Worm (Caenorhabditis elegans) whole organism, mixed stage, embryonic: ENCODE data around the gene grd-16.

Experiments
- ces-1 ChIP-seq: fragments of 150-350 bp; optimal IDR thresholded peaks from 2 replicates; lab custom pipeline; 2014; ENCODE audit warnings: missing biosample characterization, missing genetic modification reagents, missing genetic modification characterization
- flh-1 ChIP-seq: fragments of 200-800 bp; sonication (Bioruptor generic); optimal IDR thresholded peaks from 2 replicates; lab custom pipeline; 2018; ENCODE audit warnings: mild to moderate bottlenecking, missing genetic modification characterization, moderate library complexity, missing compliant biosample characterization
- lsy-2 ChIP-seq: fragments of 150-350 bp; optimal IDR thresholded peaks from 2 replicates; lab custom pipeline; 2014; ENCODE audit warnings: missing biosample characterization, missing genetic modification characterization
- nhr-12 ChIP-seq: fragments of 150-350 bp; optimal IDR thresholded peaks from 2 replicates; lab custom pipeline; 2014; ENCODE audit warnings: missing biosample characterization, missing genetic modification characterization
- nhr-237 ChIP-seq: fragments of 150-350 bp; optimal IDR thresholded peaks from 2 replicates; lab custom pipeline; 2014; ENCODE audit warnings: missing biosample characterization, missing genetic modification characterization
- unc-39 ChIP-seq: fragments of 150-350 bp; optimal IDR thresholded peaks from 2 replicates; lab custom pipeline; 2014; ENCODE audit warnings: missing biosample characterization, missing genetic modification characterization
- zip-8 ChIP-seq: fragments of 150-350 bp; optimal IDR thresholded peaks from 2 replicates; lab custom pipeline; 2014; ENCODE audit warnings: missing biosample characterization, missing genetic modification characterization

DNA sequence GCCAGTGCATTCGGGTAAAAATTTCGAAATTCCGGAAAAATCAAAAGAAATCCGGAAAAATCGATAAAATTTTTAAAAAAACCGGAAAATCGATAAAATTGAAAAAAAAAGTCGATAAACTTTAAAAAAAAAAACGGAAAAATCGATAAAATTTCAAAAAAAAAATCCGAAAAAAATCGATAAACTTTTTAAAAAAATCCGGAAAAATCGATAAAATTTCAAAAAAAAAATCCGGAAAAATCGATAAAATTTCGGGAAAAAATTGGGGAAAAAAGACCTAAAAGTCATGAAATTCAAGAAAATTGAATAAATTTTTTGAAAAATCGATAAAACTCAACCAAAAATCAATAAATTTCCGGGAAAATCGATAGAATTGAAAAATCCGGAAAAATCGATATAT, 50.4 kb downstream of the grd-16 start:
- TF ChIP-seq ces-1 (GFP tag; lab: Kevin White, UChicago) (no peak), flh-1 (GFP tag; lab: Kevin White, UChicago) (no peak), nhr-12 (tag; lab: Kevin White, UChicago) (no peak), nhr-237 (tag; lab: Kevin White, UChicago) (no peak), zip-8 (no peak), unc-39 (tag; lab: Kevin White, UChicago) (no peak), lsy-2 (no peak)
